Worm (Caenorhabditis elegans): ENCODE data around the gene F13E9.19.

F13E9.19 gene

DNA sequence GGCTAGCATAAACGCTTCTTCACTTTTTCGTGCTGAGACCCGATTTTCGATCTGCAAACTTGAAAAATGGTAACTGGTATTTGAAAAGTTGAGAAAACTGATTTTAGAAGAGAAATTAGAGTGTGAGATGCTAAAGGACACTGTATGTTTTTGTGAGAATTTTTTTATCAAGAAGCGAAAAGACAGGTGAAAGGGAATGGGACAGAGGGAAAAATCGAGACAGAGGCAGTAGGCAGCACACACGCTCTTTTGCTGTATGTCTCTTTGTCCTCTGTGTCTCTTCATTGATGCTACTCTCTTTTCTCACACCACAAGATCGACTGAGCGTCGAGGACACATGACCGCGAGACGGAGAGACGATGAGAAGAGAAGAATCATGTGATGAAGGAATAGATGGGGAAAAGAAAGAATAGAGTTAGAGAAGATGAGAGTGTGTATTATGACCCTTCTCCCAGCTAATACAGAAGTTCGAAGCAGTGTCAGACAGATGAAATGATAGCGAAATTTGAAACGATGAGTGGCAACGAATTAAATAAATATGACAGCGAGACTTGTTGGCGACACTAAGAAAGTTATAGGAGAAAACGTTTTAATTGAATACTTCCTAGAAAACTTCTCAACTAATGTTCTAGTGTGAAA lies 36.8 kb downstream of the F13E9.19 start, which contains the start of gene lgg-2 (continued):
- TF ChIP-seq lin-39 (tag; optimal IDR thresholded peaks at IDR 0.05) (peak; percentile 90), ama-1 (optimal IDR thresholded peaks at IDR 0.05) (peak; percentile 94), fkh-8 (tag; optimal IDR thresholded peaks at IDR 0.05) (peak; percentile 92), fkh-10 (GFP tag; optimal IDR thresholded peaks at IDR 0.05) (peak; percentile 26), mab-9 (GFP tag; IDR thresholded peaks at IDR 0.05) (peak; percentile 84), F16B12.6 (tag; optimal IDR thresholded peaks at IDR 0.05) (no peak), nhr-71 (tag; optimal IDR thresholded peaks at IDR 0.05) (peak; percentile 100), vab-15 (tag; optimal IDR thresholded peaks at IDR 0.05) (no peak), isw-1 (GFP tag; IDR thresholded peaks at IDR 0.05) (peak; percentile 92), lir-3 (tag; optimal IDR thresholded peaks at IDR 0.05; ENCODE audit: poor library complexity) (peak; percentile 91), lin-35 (GFP tag; optimal IDR thresholded peaks at IDR 0.05) (peak; percentile 84 to 90), grh-1 (GFP tag; IDR thresholded peaks at IDR 0.05) (peak; percentile 86), nhr-28 (tag; optimal IDR thresholded peaks at IDR 0.05) (no peak), swsn-7 (tag; optimal IDR thresholded peaks at IDR 0.05) (peak; percentile 99), lin-13 (GFP tag; optimal IDR thresholded peaks at IDR 0.05) (peak; percentile 95), nhr-20 (tag; optimal IDR thresholded peaks at IDR 0.05) (peak; percentile 99), lin-14 (GFP tag; optimal IDR thresholded peaks at IDR 0.05) (peak; percentile 99), unc-30 (tag; optimal IDR thresholded peaks at IDR 0.05) (no peak), ceh-90 (tag; optimal IDR thresholded peaks at IDR 0.05) (no peak), dpl-1 (GFP tag; optimal IDR thresholded peaks at IDR 0.05) (peak; percentile 78 to 79 (median 78)), alr-1 (tag; optimal IDR thresholded peaks at IDR 0.05; ENCODE audit: borderline replicate concordance) (no peak), egl-13 (tag; optimal IDR thresholded peaks at IDR 0.05) (peak; percentile 92), hlh-17 (GFP tag; optimal IDR thresholded peaks at IDR 0.05; ENCODE audit: borderline replicate concordance) (no peak), zag-1 (tag; optimal IDR thresholded peaks at IDR 0.05) (peak; percentile 61), unc-86 (tag; optimal IDR thresholded peaks at IDR 0.05) (peak; percentile 96), nhr-12 (tag; optimal IDR thresholded peaks at IDR 0.05) (no peak), egl-27 (tag; optimal IDR thresholded peaks at IDR 0.05) (peak; percentile 52 to 76), pax-3 (tag; optimal IDR thresholded peaks at IDR 0.05) (peak; percentile 86), elt-3 (tag; optimal IDR thresholded peaks at IDR 0.05) (peak in 4 of 6 experiments; percentile 7 to 84 (median 62)), ceh-88 (GFP tag; IDR thresholded peaks at IDR 0.05) (peak; percentile 79), dsc-1 (tag; optimal IDR thresholded peaks at IDR 0.05) (peak; percentile 93), ztf-11 (tag; optimal IDR thresholded peaks at IDR 0.05) (peak in 1 of 2 experiments; percentile 85), C16A3.4 (tag; optimal IDR thresholded peaks at IDR 0.05) (peak; percentile 85), Y116A8C.19 (tag; optimal IDR thresholded peaks at IDR 0.05; ENCODE audit: borderline replicate concordance) (no peak), unc-130 (tag; optimal IDR thresholded peaks at IDR 0.05) (no peak), aly-2 (tag; optimal IDR thresholded peaks at IDR 0.05) (peak; percentile 55), zip-4 (GFP tag; optimal IDR thresholded peaks at IDR 0.05) (peak; percentile 80), ces-1 (GFP tag; optimal IDR thresholded peaks at IDR 0.05) (no peak), mdl-1 (tag; optimal IDR thresholded peaks at IDR 0.05) (peak; percentile 62 to 98), nhr-11 (tag; optimal IDR thresholded peaks at IDR 0.05) (peak; percentile 96), nhr-85 (tag) (peak; percentile 99), ceh-8 (GFP tag; optimal IDR thresholded peaks at IDR 0.05) (peak; percentile 93), nhr-90 (tag; optimal IDR thresholded peaks at IDR 0.05; ENCODE audit: poor library complexity) (peak; percentile 97), blmp-1 (tag; optimal IDR thresholded peaks at IDR 0.05) (peak; percentile 97), aha-1 (tag; optimal IDR thresholded peaks at IDR 0.05) (peak; percentile 71), fkh-4 (tag; optimal IDR thresholded peaks at IDR 0.05; ENCODE audit: borderline replicate concordance) (no peak), hpl-2 (GFP tag; optimal IDR thresholded peaks at IDR 0.05) (peak; percentile 39), mep-1 (tag; optimal IDR thresholded peaks at IDR 0.05) (peak; percentile 98), pag-3 (tag; optimal IDR thresholded peaks at IDR 0.05; ENCODE audit: borderline replicate concordance, insufficient read depth) (no peak), elt-2 (tag; optimal IDR thresholded peaks at IDR 0.05) (peak; percentile 89)
